Worm (Caenorhabditis elegans) whole organism, late embryonic: ENCODE results near the gene srz-1.

Source experiments
- C08G9.2 ChIP-seq: sonication (generic microtip); optimal IDR thresholded peaks from 2 replicates; lab custom pipeline; 2016; ENCODE audit warnings: mild to moderate bottlenecking, missing genetic modification characterization, moderate library complexity, missing compliant biosample characterization
- F13H6.1 ChIP-seq: sonication (generic microtip); optimal IDR thresholded peaks from 2 replicates; lab custom pipeline; 2016; ENCODE audit warnings: missing genetic modification characterization, missing compliant biosample characterization
- K02D7.2 ChIP-seq: sonication (generic microtip); optimal IDR thresholded peaks from 2 replicates; lab custom pipeline; 2017; ENCODE audit warnings: mild to moderate bottlenecking, missing genetic modification characterization, missing compliant biosample characterization
- Y22D7AL.16 ChIP-seq: sonication (generic microtip); optimal IDR thresholded peaks from 2 replicates; lab custom pipeline; 2016; ENCODE audit warnings: missing genetic modification characterization, missing compliant biosample characterization
- ahr-1 ChIP-seq: sonication (generic microtip); optimal IDR thresholded peaks from 2 replicates; lab custom pipeline; 2016; ENCODE audit warnings: missing genetic modification characterization, missing compliant biosample characterization
- ama-1 ChIP-seq: fragments of 150-350 bp; optimal IDR thresholded peaks from 2 replicates; lab custom pipeline; 2014
- ceh-18 ChIP-seq: sonication (generic microtip); optimal IDR thresholded peaks from 2 replicates; lab custom pipeline; 2016; ENCODE audit warnings: missing genetic modification characterization, missing compliant biosample characterization
- ceh-19 ChIP-seq: fragments of 200-800 bp; sonication (Bioruptor generic); optimal IDR thresholded peaks from 2 replicates; lab custom pipeline; 2018; ENCODE audit warnings: mild to moderate bottlenecking, missing genetic modification characterization, missing compliant biosample characterization
- ceh-2 ChIP-seq: sonication (generic microtip); optimal IDR thresholded peaks from 2 replicates; lab custom pipeline; 2016; ENCODE audit warnings: missing genotype, missing genetic modification characterization, missing compliant biosample characterization
- ceh-22 ChIP-seq: sonication (generic microtip); optimal IDR thresholded peaks from 2 replicates; lab custom pipeline; 2017; ENCODE audit warnings: missing biosample characterization, missing genetic modification characterization
- ceh-24 ChIP-seq: sonication (generic microtip); optimal IDR thresholded peaks from 2 replicates; lab custom pipeline; 2016; ENCODE audit warnings: mild to moderate bottlenecking, missing genetic modification characterization, missing compliant biosample characterization
- ceh-31 ChIP-seq: sonication (generic microtip); optimal IDR thresholded peaks from 2 replicates; lab custom pipeline; 2016; ENCODE audit warnings: missing genetic modification characterization, missing compliant biosample characterization
- ceh-34 ChIP-seq: sonication (generic microtip); optimal IDR thresholded peaks from 2 replicates; lab custom pipeline; 2016; ENCODE audit warnings: mild to moderate bottlenecking, missing genetic modification characterization, missing compliant biosample characterization
- ceh-45 ChIP-seq: fragments of 200-800 bp; sonication (Bioruptor generic); IDR thresholded peaks from 2 replicates; pipeline ENCODE4 v1.3.6; 2022; ENCODE audit warnings: missing genetic modification reagents, missing genetic modification characterization, missing compliant biosample characterization
- ceh-48 ChIP-seq: sonication (generic microtip); optimal IDR thresholded peaks from 2 replicates; lab custom pipeline; 2016; ENCODE audit warnings: missing genetic modification characterization, inconsistent platforms, missing compliant biosample characterization
- dmd-4 ChIP-seq: sonication (generic microtip); optimal IDR thresholded peaks from 2 replicates; lab custom pipeline; 2016; ENCODE audit warnings: borderline replicate concordance, missing genetic modification characterization, missing compliant biosample characterization
- dve-1 ChIP-seq: sonication (generic microtip); optimal IDR thresholded peaks from 2 replicates; lab custom pipeline; 2017; ENCODE audit warnings: antibody characterized with exemption, mild to moderate bottlenecking, missing genetic modification characterization, missing compliant biosample characterization
- elt-2 ChIP-seq: sonication (generic microtip); optimal IDR thresholded peaks from 2 replicates; lab custom pipeline; 2016; ENCODE audit warnings: missing genetic modification reagents, missing genetic modification characterization, missing compliant biosample characterization
- elt-4 ChIP-seq: sonication (generic microtip); optimal IDR thresholded peaks from 2 replicates; lab custom pipeline; 2016; ENCODE audit warnings: missing genetic modification characterization, missing compliant biosample characterization
- eyg-1 ChIP-seq: sonication (generic microtip); optimal IDR thresholded peaks from 2 replicates; lab custom pipeline; 2016; ENCODE audit warnings: missing genotype, missing genetic modification characterization, missing compliant biosample characterization
- fkh-10 ChIP-seq: fragments of 150-350 bp; optimal IDR thresholded peaks from 2 replicates; lab custom pipeline; 2014; ENCODE audit warnings: missing biosample characterization, missing genetic modification reagents, missing genetic modification characterization
- fkh-6 ChIP-seq: sonication (generic microtip); optimal IDR thresholded peaks from 2 replicates; lab custom pipeline; 2016; ENCODE audit warnings: missing genetic modification characterization, missing compliant biosample characterization
- gmeb-2 ChIP-seq: sonication (generic microtip); optimal IDR thresholded peaks from 2 replicates; lab custom pipeline; 2016; ENCODE audit warnings: missing genetic modification characterization, inconsistent platforms, missing compliant biosample characterization
- hlh-13 ChIP-seq: fragments of 200-800 bp; sonication (Bioruptor generic); optimal IDR thresholded peaks from 2 replicates; lab custom pipeline; 2018; ENCODE audit warnings: mild to moderate bottlenecking, missing genetic modification characterization, missing compliant biosample characterization
- hlh-15 ChIP-seq: sonication (generic microtip); optimal IDR thresholded peaks from 2 replicates; lab custom pipeline; 2016; ENCODE audit warnings: missing genetic modification characterization, missing compliant biosample characterization
- hlh-6 ChIP-seq: sonication (generic microtip); optimal IDR thresholded peaks from 2 replicates; lab custom pipeline; 2016; ENCODE audit warnings: missing genotype, missing genetic modification characterization, missing compliant biosample characterization
- madf-2 ChIP-seq: sonication (generic microtip); optimal IDR thresholded peaks from 2 replicates; lab custom pipeline; 2017; ENCODE audit warnings: missing genetic modification characterization, missing compliant biosample characterization
- nfya-1 ChIP-seq: sonication (generic microtip); optimal IDR thresholded peaks from 2 replicates; lab custom pipeline; 2017; ENCODE audit warnings: missing genetic modification characterization, mild to moderate bottlenecking, missing compliant biosample characterization, antibody characterized with exemption, moderate library complexity
- nhr-11 ChIP-seq: fragments of 150-350 bp; optimal IDR thresholded peaks from 2 replicates; lab custom pipeline; 2014; ENCODE audit warnings: missing biosample characterization, missing genetic modification characterization
- nhr-232 ChIP-seq: sonication (generic microtip); optimal IDR thresholded peaks from 2 replicates; lab custom pipeline; 2016; ENCODE audit warnings: missing genetic modification characterization, missing compliant biosample characterization
- pax-1 ChIP-seq: fragments of 150-350 bp; optimal IDR thresholded peaks from 2 replicates; lab custom pipeline; 2014; ENCODE audit warnings: missing biosample characterization, missing genetic modification characterization
- pha-4 ChIP-seq: fragments of 150-350 bp; optimal IDR thresholded peaks from 2 replicates; lab custom pipeline; 2018; ENCODE audit warnings: missing biosample characterization, missing genetic modification reagents, missing genetic modification characterization
- rnt-1 ChIP-seq: sonication (generic microtip); optimal IDR thresholded peaks from 2 replicates; lab custom pipeline; 2016; ENCODE audit warnings: missing genetic modification characterization, missing compliant biosample characterization
- sdc-2 ChIP-seq: sonication (generic microtip); optimal IDR thresholded peaks from 2 replicates; lab custom pipeline; 2016; ENCODE audit warnings: missing genotype, missing genetic modification characterization, missing compliant biosample characterization
- sox-2 ChIP-seq: fragments of 200-800 bp; sonication (Bioruptor generic); IDR thresholded peaks from 2 replicates; pipeline ENCODE4 v1.3.6; 2022; ENCODE audit warnings: missing genetic modification reagents, missing genetic modification characterization, missing compliant biosample characterization
- sox-4 ChIP-seq: sonication (generic microtip); optimal IDR thresholded peaks from 2 replicates; lab custom pipeline; 2017; ENCODE audit warnings: mild to moderate bottlenecking, missing genetic modification characterization, inconsistent platforms, missing compliant biosample characterization
- syd-9 ChIP-seq: sonication (generic microtip); optimal IDR thresholded peaks from 2 replicates; lab custom pipeline; 2016; ENCODE audit warnings: mild to moderate bottlenecking, missing genetic modification characterization, moderate library complexity, missing compliant biosample characterization
- tbx-2 ChIP-seq: sonication (generic microtip); optimal IDR thresholded peaks from 2 replicates; lab custom pipeline; 2016; ENCODE audit warnings: missing genetic modification characterization, missing compliant biosample characterization
- unc-3 ChIP-seq, 2 experiments: fragments of 200-800 bp in 1 of 2; sonication (Bioruptor generic) in 1 of 2; sonication (generic microtip) in 1 of 2; conservative IDR thresholded peaks in 1 of 2; optimal IDR thresholded peaks in 1 of 2; 2 replicates each; pipeline versions ENCODE4 v1.3.6 to Lab custom; 2016 to 2022; ENCODE audit warnings: missing compliant biosample characterization in 2 of 2, missing genetic modification characterization in 2 of 2, missing genetic modification reagents in 1 of 2
- unc-55 ChIP-seq: sonication (generic microtip); optimal IDR thresholded peaks from 2 replicates; lab custom pipeline; 2017; ENCODE audit warnings: missing biosample characterization, missing genetic modification reagents, missing genetic modification characterization
- zip-5 ChIP-seq: sonication (generic microtip); optimal IDR thresholded peaks from 2 replicates; lab custom pipeline; 2016; ENCODE audit warnings: missing genetic modification characterization, missing compliant biosample characterization
- ztf-16 ChIP-seq: sonication (generic microtip); optimal IDR thresholded peaks from 2 replicates; lab custom pipeline; 2017; ENCODE audit warnings: missing genetic modification characterization, missing compliant biosample characterization

srz-1 gene

DNA sequence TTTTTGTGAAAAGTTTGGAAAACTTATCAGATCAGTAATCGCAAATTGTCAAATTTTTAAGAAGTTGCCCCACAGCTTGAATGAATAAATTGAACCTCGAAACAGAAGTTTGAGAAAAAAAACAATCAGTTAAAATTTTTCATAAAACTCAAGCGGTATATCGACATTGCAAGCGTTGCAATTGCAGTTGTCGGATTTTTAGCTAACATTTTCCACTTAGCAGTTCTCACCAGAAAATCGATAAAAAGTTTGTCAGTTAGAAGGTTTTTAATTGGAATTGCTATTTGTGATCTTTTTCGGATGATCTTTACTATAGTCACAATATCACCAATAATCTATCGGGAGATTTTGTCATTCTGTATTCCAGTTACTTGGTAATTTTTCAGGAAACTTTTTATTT is 10.1 kb downstream of the srz-1 start, which contains the start of gene srw-43:
srw-43 (plus strand) TSS at position 301 of the 400 bp plus-strand sequence.
- no peak for TF ChIP-seq unc-3 (GFP tag; conservative IDR thresholded peaks at IDR 0.05; lab: Robert Waterston, UW)
- TF ChIP-seq unc-3 (tag; optimal IDR thresholded peaks at IDR 0.05; lab: Kevin White, UChicago): no peak
- TF ChIP-seq ceh-45: no peak
- no peak for TF ChIP-seq K02D7.2
- no peak for TF ChIP-seq fkh-10
- TF ChIP-seq nhr-232 (tag; lab: Kevin White, UChicago): no peak
- TF ChIP-seq unc-55 (GFP tag; lab: Kevin White, UChicago): no peak
- no peak for TF ChIP-seq F13H6.1 (tag; lab: Kevin White, UChicago)
- TF ChIP-seq gmeb-2 (tag; lab: Kevin White, UChicago): no peak
- TF ChIP-seq ceh-34 (tag; lab: Kevin White, UChicago): no peak
- no peak for TF ChIP-seq nfya-1 (tag; lab: Kevin White, UChicago)
- no peak for TF ChIP-seq hlh-13 (GFP tag; lab: Kevin White, UChicago)
- no peak for TF ChIP-seq hlh-15 (tag; lab: Kevin White, UChicago)
- TF ChIP-seq C08G9.2 (tag; lab: Kevin White, UChicago): no peak
- TF ChIP-seq ceh-22 (tag; lab: Kevin White, UChicago): no peak
- TF ChIP-seq fkh-6: no peak

DNA sequence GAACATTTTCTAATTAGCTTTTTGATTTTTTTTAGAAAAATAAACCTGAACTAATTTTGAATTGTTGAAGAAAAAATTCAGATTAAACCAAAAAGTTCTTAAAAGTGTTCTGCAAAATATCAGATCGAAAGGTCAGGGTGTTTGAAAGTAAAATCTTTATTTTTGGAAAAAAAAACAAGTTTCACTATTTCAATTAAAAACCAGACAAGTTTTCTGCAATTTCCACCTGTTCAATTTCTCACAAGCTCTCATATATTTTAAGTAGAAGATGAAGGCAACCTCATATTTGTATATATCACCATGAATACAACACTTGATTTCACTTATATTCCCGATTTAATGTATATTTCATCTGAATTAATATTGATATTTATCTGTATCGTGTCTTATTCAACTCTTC is 11.6 kb downstream of the srz-1 start, which contains the start of gene srz-102:
srz-102 (plus strand) TSS at position 301 of the 400 bp plus-strand sequence.
- no peak for TF ChIP-seq syd-9 (tag; lab: Kevin White, UChicago)
- TF ChIP-seq ceh-2 (tag; lab: Kevin White, UChicago): no peak
- no peak for TF ChIP-seq gmeb-2 (tag; lab: Kevin White, UChicago)
- TF ChIP-seq madf-2 (tag; lab: Kevin White, UChicago): no peak
- TF ChIP-seq ahr-1 (tag; lab: Kevin White, UChicago): no peak
- no peak for TF ChIP-seq nhr-11 (tag; lab: Kevin White, UChicago)
- no peak for TF ChIP-seq sox-4
- TF ChIP-seq ama-1 (lab: Kevin White, UChicago): no peak
- TF ChIP-seq ceh-34 (tag; lab: Kevin White, UChicago): no peak
- no peak for TF ChIP-seq fkh-6

DNA sequence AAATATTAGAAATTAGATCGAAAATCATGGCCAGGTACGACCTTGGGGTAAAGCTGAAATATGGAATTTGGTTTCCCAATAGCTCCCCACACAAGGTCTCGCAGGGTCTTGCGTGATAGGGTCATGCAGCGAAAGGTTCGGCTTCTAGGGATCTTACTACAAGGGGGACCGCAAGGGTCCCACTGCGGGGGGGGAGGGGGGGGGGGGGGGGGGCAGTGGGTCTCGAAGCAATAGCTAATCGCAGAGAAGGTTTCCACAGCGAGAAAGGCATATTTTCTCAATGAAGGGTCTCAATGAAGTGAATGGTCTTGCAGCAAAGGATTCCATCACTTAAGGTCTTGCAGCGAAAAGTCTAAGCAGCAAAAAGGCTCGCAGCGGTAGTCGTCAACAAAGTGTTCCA is 17.3 kb downstream of the srz-1 start:
- TF ChIP-seq sox-4: no peak
- no peak for TF ChIP-seq zip-5
- TF ChIP-seq madf-2 (tag; lab: Kevin White, UChicago): no peak
- no peak for TF ChIP-seq ahr-1 (tag; lab: Kevin White, UChicago)
- no peak for TF ChIP-seq ceh-45
- TF ChIP-seq ztf-16 (tag; lab: Kevin White, UChicago): no peak
- TF ChIP-seq ceh-24 (tag; lab: Kevin White, UChicago): no peak
- no peak for TF ChIP-seq eyg-1 (tag; lab: Kevin White, UChicago)
- TF ChIP-seq Y22D7AL.16 (tag; lab: Kevin White, UChicago): no peak
- no peak for TF ChIP-seq ceh-31 (tag; lab: Kevin White, UChicago)
- TF ChIP-seq pha-4 (tag; lab: Kevin White, UChicago): no peak
- TF ChIP-seq nfya-1 (tag; lab: Kevin White, UChicago): no peak
- TF ChIP-seq elt-2 (tag; lab: Kevin White, UChicago): no peak
- no peak for TF ChIP-seq ceh-48 (tag; lab: Kevin White, UChicago)
- TF ChIP-seq pax-1 (tag; lab: Kevin White, UChicago): no peak
- TF ChIP-seq ceh-22 (tag; lab: Kevin White, UChicago): no peak
- no peak for TF ChIP-seq ceh-19 (GFP tag; lab: Kevin White, UChicago)
- TF ChIP-seq rnt-1: no peak

DNA sequence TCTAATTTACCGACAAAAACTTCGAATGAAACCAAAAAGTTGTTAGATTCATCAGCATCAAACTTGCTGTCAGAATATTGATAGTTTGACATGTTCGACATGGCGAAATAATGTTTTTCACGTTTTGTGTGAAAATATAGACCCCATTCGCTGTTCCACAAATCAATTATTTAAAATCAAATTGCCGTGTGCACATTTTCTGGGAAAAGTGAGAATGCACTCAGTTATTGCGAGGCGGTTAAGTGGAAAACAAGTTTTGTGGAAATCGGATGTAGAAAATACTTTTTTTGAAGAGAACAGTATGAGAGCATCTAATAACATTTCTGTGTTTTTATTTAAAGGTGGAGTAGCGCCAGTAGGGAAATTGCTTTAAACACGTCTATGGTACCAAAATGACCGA is 18.1 kb downstream of the srz-1 start, which contains the start of gene srw-42:
srw-42 (minus strand) TSS at position 101 of the 400 bp plus-strand sequence.
- TF ChIP-seq hlh-6 (tag; lab: Kevin White, UChicago) (no peak), sdc-2 (tag; lab: Kevin White, UChicago) (no peak), syd-9 (tag; lab: Kevin White, UChicago) (no peak), elt-4 (tag; lab: Kevin White, UChicago) (no peak), dmd-4 (tag; lab: Kevin White, UChicago) (no peak), sox-2 (GFP tag; lab: Robert Waterston, UW) (no peak), fkh-6 (no peak), ceh-18 (no peak), ceh-34 (tag; lab: Kevin White, UChicago) (no peak), eyg-1 (tag; lab: Kevin White, UChicago) (no peak), ceh-2 (tag; lab: Kevin White, UChicago) (no peak), unc-55 (GFP tag; lab: Kevin White, UChicago) (no peak), ahr-1 (tag; lab: Kevin White, UChicago) (no peak), fkh-10 (no peak), dve-1 (tag; lab: Kevin White, UChicago) (no peak), tbx-2 (no peak), nhr-232 (tag; lab: Kevin White, UChicago) (no peak)
